Fruit fly (Drosophila melanogaster) whole organism, wandering third instar larva: ENCODE results near the gene CG4594.

Experiments used
- Abd-B ChIP-seq: fragments of >200 bp; optimal IDR thresholded peaks from 2 replicates; lab custom pipeline; 2017; ENCODE audit warnings: missing biosample characterization, missing genetic modification characterization
- CG32264 ChIP-seq: fragments of 200-800 bp; sonication (Bioruptor generic); optimal IDR thresholded peaks from 2 replicates; lab custom pipeline; 2016; ENCODE audit warnings: missing biosample characterization, missing genetic modification characterization
- CG9705 ChIP-seq: fragments of 200-800 bp; sonication (Bioruptor generic); optimal IDR thresholded peaks from 2 replicates; lab custom pipeline; 2018; ENCODE audit warnings: missing biosample characterization, mild to moderate bottlenecking, missing genetic modification characterization
- CrebA ChIP-seq: fragments of 200-800 bp; sonication (Bioruptor generic); optimal IDR thresholded peaks from 2 replicates; lab custom pipeline; 2016; ENCODE audit warnings: missing biosample characterization, mild to moderate bottlenecking, missing genetic modification characterization, borderline replicate concordance
- Dfd ChIP-seq: fragments of >200 bp; optimal IDR thresholded peaks from 2 replicates; lab custom pipeline; 2017; ENCODE audit warnings: missing biosample characterization, missing genetic modification characterization
- Dif ChIP-seq: fragments of 200-275, 200-300 bp; sonication (Bioruptor generic); optimal IDR thresholded peaks from 2 replicates; lab custom pipeline; 2018; ENCODE audit warnings: missing biosample characterization, missing genetic modification characterization; ENCODE audit not compliant: partially characterized antibody
- GATAd ChIP-seq: sonication (Bioruptor generic); optimal IDR thresholded peaks from 2 replicates; lab custom pipeline; 2016; ENCODE audit warnings: missing biosample characterization, missing genetic modification characterization
- Hnf4 ChIP-seq: fragments of 200-800 bp; sonication (Bioruptor generic); optimal IDR thresholded peaks from 2 replicates; lab custom pipeline; 2016; ENCODE audit warnings: missing biosample characterization, mild to moderate bottlenecking, missing genetic modification characterization
- Hr78 ChIP-seq: fragments of >200 bp; optimal IDR thresholded peaks from 2 replicates; lab custom pipeline; 2017; ENCODE audit warnings: missing biosample characterization, missing genetic modification characterization
- Hr83 ChIP-seq: fragments of 200-300 bp; sonication (Bioruptor generic); optimal IDR thresholded peaks from 2 replicates; lab custom pipeline; 2016; ENCODE audit warnings: missing biosample characterization, mild to moderate bottlenecking, missing genetic modification characterization, moderate library complexity; ENCODE audit not compliant: poor library complexity, severe bottlenecking
- Jra ChIP-seq: sonication (Bioruptor generic); optimal IDR thresholded peaks from 2 replicates; lab custom pipeline; 2016; ENCODE audit warnings: missing biosample characterization, missing genetic modification characterization
- Mio ChIP-seq: sonication (Bioruptor generic); optimal IDR thresholded peaks from 2 replicates; lab custom pipeline; 2016; ENCODE audit warnings: missing biosample characterization, missing genetic modification characterization
- Myc ChIP-seq: fragments of >200 bp; optimal IDR thresholded peaks from 2 replicates; lab custom pipeline; 2017
- N ChIP-seq: fragments of >200 bp; optimal IDR thresholded peaks from 2 replicates; lab custom pipeline; 2018; ENCODE audit warnings: missing biosample characterization, missing external identifiers, missing genetic modification characterization
- OdsH ChIP-seq: fragments of 200-800 bp; sonication (Bioruptor generic); optimal IDR thresholded peaks from 2 replicates; lab custom pipeline; 2016; ENCODE audit warnings: missing biosample characterization, mild to moderate bottlenecking, missing genetic modification characterization
- Rel ChIP-seq, 2 experiments: fragments of 200-800 bp; sonication (Bioruptor generic) in 1 of 2; optimal IDR thresholded peaks; 2 replicates in 1 of 2; 3 replicates in 1 of 2; lab custom pipeline; 2016 to 2019; ENCODE audit warnings: mild to moderate bottlenecking in 2 of 2, missing biosample characterization in 2 of 2, missing genetic modification characterization in 2 of 2, moderate library complexity in 1 of 2
- Sp1 ChIP-seq: fragments of 200-800 bp; sonication (Bioruptor generic); optimal IDR thresholded peaks from 3 replicates; lab custom pipeline; 2019; ENCODE audit warnings: missing biosample characterization, mild to moderate bottlenecking, missing genetic modification characterization, moderate library complexity
- Vsx2 ChIP-seq: fragments of 200-300, 225-300 bp; sonication (Bioruptor generic); optimal IDR thresholded peaks from 2 replicates; lab custom pipeline; 2018; ENCODE audit warnings: missing biosample characterization, missing genetic modification characterization; ENCODE audit not compliant: partially characterized antibody
- br ChIP-seq: fragments of 200-800 bp; sonication (Bioruptor generic); optimal IDR thresholded peaks from 2 replicates; lab custom pipeline; 2016; ENCODE audit warnings: missing biosample characterization, missing genetic modification characterization
- brk ChIP-seq: fragments of 200-800 bp; sonication (Bioruptor generic); optimal IDR thresholded peaks from 2 replicates; lab custom pipeline; 2016; ENCODE audit warnings: missing biosample characterization, mild to moderate bottlenecking, missing genetic modification characterization
- dl ChIP-seq, 2 experiments: fragments of 175-275, 200-275 bp in 1 of 2; fragments of 200-275 bp in 1 of 2; sonication (Bioruptor generic); optimal IDR thresholded peaks; lab custom pipeline; 2018; ENCODE audit warnings: mild to moderate bottlenecking in 2 of 2, missing biosample characterization in 2 of 2, missing genetic modification characterization in 2 of 2, moderate library complexity in 2 of 2; ENCODE audit not compliant: partially characterized antibody in 2 of 2, insufficient read depth in 1 of 2
- dmrt93B ChIP-seq: fragments of 200-800 bp; sonication (Bioruptor generic); optimal IDR thresholded peaks from 2 replicates; lab custom pipeline; 2018; ENCODE audit warnings: missing biosample characterization, mild to moderate bottlenecking, missing genetic modification characterization
- dsf ChIP-seq: sonication (Bioruptor generic); optimal IDR thresholded peaks from 2 replicates; lab custom pipeline; 2016; ENCODE audit warnings: missing biosample characterization, missing genetic modification characterization, borderline replicate concordance
- ey ChIP-seq: fragments of 200-800 bp; sonication (Bioruptor generic); optimal IDR thresholded peaks from 2 replicates; lab custom pipeline; 2016; ENCODE audit warnings: missing biosample characterization, missing genetic modification characterization
- foxo ChIP-seq, 2 experiments: fragments of 200-800 bp; sonication (Bioruptor generic); optimal IDR thresholded peaks; 2 replicates in 1 of 2; 3 replicates in 1 of 2; lab custom pipeline; 2016 to 2017; ENCODE audit warnings: missing biosample characterization in 2 of 2, missing genetic modification characterization in 2 of 2
- fru ChIP-seq: fragments of 200-800 bp; sonication (Bioruptor generic); optimal IDR thresholded peaks from 3 replicates; lab custom pipeline; 2016; ENCODE audit warnings: missing biosample characterization, mild to moderate bottlenecking, missing genetic modification characterization
- h ChIP-seq: fragments of 200-800 bp; sonication (Bioruptor generic); optimal IDR thresholded peaks from 3 replicates; lab custom pipeline; 2016; ENCODE audit warnings: missing biosample characterization, mild to moderate bottlenecking, missing genetic modification characterization
- jim ChIP-seq: fragments of 175-275, 200-325 bp; sonication (Bioruptor generic); optimal IDR thresholded peaks from 2 replicates; lab custom pipeline; 2016; ENCODE audit warnings: missing biosample characterization, mild to moderate bottlenecking, missing genetic modification characterization
- lola ChIP-seq: fragments of >200 bp; optimal IDR thresholded peaks from 2 replicates; lab custom pipeline; 2017; ENCODE audit warnings: missing biosample characterization, missing genetic modification characterization
- pan ChIP-seq: fragments of >200 bp; optimal IDR thresholded peaks from 2 replicates; lab custom pipeline; 2017
- psq ChIP-seq: fragments of 200-800 bp; sonication (Bioruptor generic); optimal IDR thresholded peaks from 3 replicates; lab custom pipeline; 2017; ENCODE audit warnings: missing biosample characterization, mild to moderate bottlenecking, missing genetic modification characterization, moderate library complexity
- rgr ChIP-seq: fragments of 200-800 bp; sonication (Bioruptor generic); optimal IDR thresholded peaks from 3 replicates; lab custom pipeline; 2016; ENCODE audit warnings: missing biosample characterization, mild to moderate bottlenecking, missing genetic modification characterization
- sage ChIP-seq: fragments of 200-800 bp; sonication (Bioruptor generic); optimal IDR thresholded peaks from 2 replicates; lab custom pipeline; 2016; ENCODE audit warnings: missing biosample characterization, mild to moderate bottlenecking, missing genetic modification characterization
- sv ChIP-seq: fragments of 200-800 bp; sonication (Bioruptor generic); optimal IDR thresholded peaks from 3 replicates; lab custom pipeline; 2016; ENCODE audit warnings: missing biosample characterization, missing genetic modification characterization
- tai ChIP-seq: sonication (Bioruptor generic); optimal IDR thresholded peaks from 2 replicates; lab custom pipeline; 2016; ENCODE audit warnings: missing biosample characterization, missing genetic modification characterization
- usp ChIP-seq: fragments of >200 bp; optimal IDR thresholded peaks from 2 replicates; lab custom pipeline; 2017; ENCODE audit warnings: missing biosample characterization, missing genetic modification characterization
- woc ChIP-seq: sonication (Bioruptor generic); optimal IDR thresholded peaks from 2 replicates; lab custom pipeline; 2016; ENCODE audit warnings: missing biosample characterization, mild to moderate bottlenecking, missing genetic modification characterization

CG4594 gene

dm6 chr2L:9947738-9948519, 28.0 kb downstream of the CG4594 start:
- peak; percentile 40 for TF ChIP-seq woc (GFP tag; lab: Kevin White, UChicago)
- TF ChIP-seq lola (GFP tag; lab: Kevin White, UChicago): no peak
- TF ChIP-seq Hr83: peak; percentile 42
- peak; percentile 39 for TF ChIP-seq Hnf4 (GFP tag; lab: Kevin White, UChicago)
- TF ChIP-seq dl (GFP tag; optimal IDR thresholded peaks at IDR 0.05; lab: Kevin White, UChicago; ENCODE audit: insufficient read depth in 1 of 2, partially characterized antibody in 2 of 2): no peak
- TF ChIP-seq CG9705 (GFP tag; lab: Kevin White, UChicago): no peak
- TF ChIP-seq Rel (GFP tag; optimal IDR thresholded peaks at IDR 0.05; lab: Kevin White, UChicago): peak; percentile 48
- TF ChIP-seq Rel (tag; optimal IDR thresholded peaks at IDR 0.05; lab: Kevin White, UChicago): peak; percentile 33
- TF ChIP-seq Dfd (GFP tag; lab: Kevin White, UChicago): no peak
- TF ChIP-seq h (GFP tag; lab: Kevin White, UChicago): peak; percentile 85
- no peak for TF ChIP-seq dsf (GFP tag; lab: Kevin White, UChicago)
- peak; percentile 98 for TF ChIP-seq Myc (lab: Kevin White, UChicago)
- TF ChIP-seq tai (GFP tag; lab: Kevin White, UChicago): no peak
- TF ChIP-seq, all 38 proteins: peak for 6

dm6 chr2L:9948520-9948858, 28.5 kb downstream of the CG4594 start:
- TF ChIP-seq dsf (GFP tag; lab: Kevin White, UChicago) (no peak), h (GFP tag; lab: Kevin White, UChicago) (peak; percentile 57)

dm6 chr2L:9949178-9950062, 29.5 kb downstream of the CG4594 start:
- TF ChIP-seq Dif (no peak), sage (GFP tag; lab: Kevin White, UChicago) (no peak), Sp1 (GFP tag; lab: Kevin White, UChicago) (peak; percentile 1), rgr (no peak), tai (GFP tag; lab: Kevin White, UChicago) (no peak), h (GFP tag; lab: Kevin White, UChicago) (peak; percentile 28)

- peak; percentile 79 for TF ChIP-seq fru (GFP tag; lab: Kevin White, UChicago)
- no peak for TF ChIP-seq Hr78 (GFP tag; lab: Kevin White, UChicago)
- TF ChIP-seq Mio (GFP tag; lab: Kevin White, UChicago): no peak
- peak; percentile 42 for TF ChIP-seq Jra (GFP tag; lab: Kevin White, UChicago)
- TF ChIP-seq CG32264 (GFP tag; lab: Kevin White, UChicago): no peak
- peak in 1 of 2 experiments; percentile 92 for TF ChIP-seq foxo (GFP tag; optimal IDR thresholded peaks at IDR 0.05; lab: Kevin White, UChicago)
- TF ChIP-seq ey: peak; percentile 75
- no peak for TF ChIP-seq N (GFP tag; lab: Kevin White, UChicago)
- TF ChIP-seq pan (lab: Kevin White, UChicago): no peak
- TF ChIP-seq GATAd (GFP tag; lab: Kevin White, UChicago): peak; percentile 54
- no peak for TF ChIP-seq Dfd (GFP tag; lab: Kevin White, UChicago)
- peak; percentile 93 for TF ChIP-seq brk (GFP tag; lab: Kevin White, UChicago)
- no peak for TF ChIP-seq dl (GFP tag; optimal IDR thresholded peaks at IDR 0.05; lab: Kevin White, UChicago; ENCODE audit: insufficient read depth in 1 of 2, partially characterized antibody in 2 of 2)
- TF ChIP-seq br (GFP tag; lab: Kevin White, UChicago): peak; percentile 71
- no peak for TF ChIP-seq CrebA (GFP tag; lab: Kevin White, UChicago)
- peak; percentile 85 for TF ChIP-seq sage (GFP tag; lab: Kevin White, UChicago)
- peak; percentile 87 for TF ChIP-seq psq (GFP tag; lab: Kevin White, UChicago)
- no peak for TF ChIP-seq lola (GFP tag; lab: Kevin White, UChicago)
- peak; percentile 69 for TF ChIP-seq CG9705 (GFP tag; lab: Kevin White, UChicago)
- TF ChIP-seq OdsH (GFP tag; lab: Kevin White, UChicago): peak; percentile 89
- TF ChIP-seq Vsx2 (GFP tag; lab: Kevin White, UChicago): no peak
- TF ChIP-seq sv: peak; percentile 77
- TF ChIP-seq dmrt93B: peak; percentile 79
- peak; percentile 85 for TF ChIP-seq woc (GFP tag; lab: Kevin White, UChicago)
- TF ChIP-seq dsf (GFP tag; lab: Kevin White, UChicago): peak; percentile 58
- no peak for TF ChIP-seq Dif
- TF ChIP-seq Sp1 (GFP tag; lab: Kevin White, UChicago): peak; percentile 94
- no peak for TF ChIP-seq tai (GFP tag; lab: Kevin White, UChicago)
- no peak for TF ChIP-seq Abd-B
- TF ChIP-seq Hr83: peak; percentile 73
- TF ChIP-seq Rel (GFP tag; optimal IDR thresholded peaks at IDR 0.05; lab: Kevin White, UChicago): peak; percentile 27
- TF ChIP-seq Rel (tag; optimal IDR thresholded peaks at IDR 0.05; lab: Kevin White, UChicago): peak; percentile 77
- TF ChIP-seq jim (GFP tag; lab: Kevin White, UChicago): no peak
- TF ChIP-seq Hnf4 (GFP tag; lab: Kevin White, UChicago): peak; percentile 81
- peak; percentile 32 for TF ChIP-seq Myc (lab: Kevin White, UChicago)
- peak; percentile 93 for TF ChIP-seq rgr
- no peak for TF ChIP-seq usp (GFP tag; lab: Kevin White, UChicago)
Observed at dm6 chr2L:9954119-9954518, 34.2 kb downstream of the CG4594 start, which contains the start of the genes CG13126 and CG4709. Gene CG13126, minus strand, starts transcription at chr2L:9954181. Gene CG4709, plus strand, starts transcription at chr2L:9954325.
